Fruit fly (Drosophila melanogaster) whole organism, embryonic: ENCODE data around the gene CG43291.

Experiments
- B-H2 ChIP-seq: fragments of 200-800 bp; sonication (Bioruptor generic); optimal IDR thresholded peaks from 2 replicates; lab custom pipeline; 2018; ENCODE audit warnings: missing biosample characterization, mild to moderate bottlenecking, missing genetic modification characterization
- Bteb2 ChIP-seq: fragments of 200-800 bp; sonication (Bioruptor generic); optimal IDR thresholded peaks from 2 replicates; lab custom pipeline; 2016; ENCODE audit warnings: missing biosample characterization, missing genetic modification characterization
- CG1024 ChIP-seq: fragments of 200-800 bp; sonication (Bioruptor generic); IDR thresholded peaks from 2 replicates; pipeline ENCODE4 v1.3.6; 2022; ENCODE audit warnings: missing biosample characterization, missing genetic modification characterization
- CG10543 ChIP-seq: fragments of 200-800 bp; sonication (Bioruptor generic); optimal IDR thresholded peaks from 3 replicates; lab custom pipeline; 2017; ENCODE audit warnings: missing biosample characterization, mild to moderate bottlenecking, missing genetic modification characterization, moderate library complexity
- CG1529 ChIP-seq: fragments of 200-800 bp; sonication (Bioruptor generic); optimal IDR thresholded peaks from 3 replicates; lab custom pipeline; 2018; ENCODE audit warnings: missing biosample characterization, missing genetic modification characterization
- CG16779 ChIP-seq: fragments of 200-800 bp; sonication (Bioruptor generic); IDR thresholded peaks from 2 replicates; pipeline ENCODE4 v1.3.6; 2022; ENCODE audit warnings: missing biosample characterization, missing genetic modification characterization
- CG16815 ChIP-seq: fragments of 200-800 bp; sonication (Bioruptor generic); optimal IDR thresholded peaks from 3 replicates; lab custom pipeline; 2017; ENCODE audit warnings: missing biosample characterization, mild to moderate bottlenecking, missing genetic modification characterization
- CG18476 ChIP-seq: fragments of 200-800 bp; sonication (Bioruptor generic); optimal IDR thresholded peaks from 2 replicates; lab custom pipeline; 2016; ENCODE audit warnings: missing biosample characterization, mild to moderate bottlenecking, missing genetic modification characterization
- CG30403 ChIP-seq: fragments of 200-800 bp; sonication (Bioruptor generic); optimal IDR thresholded peaks from 3 replicates; lab custom pipeline; 2016; ENCODE audit warnings: missing biosample characterization, missing genetic modification characterization
- CG4328 ChIP-seq: fragments of 200-800 bp; sonication (Bioruptor generic); optimal IDR thresholded peaks from 3 replicates; lab custom pipeline; 2017; ENCODE audit warnings: missing biosample characterization, missing genetic modification reagents, missing genetic modification characterization
- CG4360 ChIP-seq: fragments of 200-800 bp; sonication (Bioruptor generic); IDR thresholded peaks from 2 replicates; pipeline ENCODE4 v1.3.6; 2022; ENCODE audit warnings: missing biosample characterization, missing genetic modification characterization
- CG5245 ChIP-seq: fragments of 200-800 bp; sonication (Bioruptor generic); optimal IDR thresholded peaks from 3 replicates; lab custom pipeline; 2016; ENCODE audit warnings: missing biosample characterization, missing genetic modification characterization
- CG7372 ChIP-seq: fragments of 200-800 bp; sonication (Bioruptor generic); IDR thresholded peaks from 2 replicates; pipeline ENCODE4 v1.3.6; 2022; ENCODE audit warnings: missing biosample characterization, missing genetic modification characterization
- CG8765 ChIP-seq: fragments of 200-800 bp; sonication (Bioruptor generic); IDR thresholded peaks from 2 replicates; pipeline ENCODE4 v1.3.6; 2022; ENCODE audit warnings: missing biosample characterization, missing genetic modification characterization
- CHES-1-like ChIP-seq: fragments of 200-800 bp; sonication (Bioruptor generic); optimal IDR thresholded peaks from 2 replicates; lab custom pipeline; 2016; ENCODE audit warnings: missing biosample characterization, missing genetic modification characterization
- D19A ChIP-seq: fragments of 200-800 bp; optimal IDR thresholded peaks from 3 replicates; lab custom pipeline; 2019; ENCODE audit warnings: missing biosample characterization, mild to moderate bottlenecking, missing genetic modification characterization, moderate library complexity
- Dek ChIP-seq: fragments of 200-800 bp; sonication (Bioruptor generic); optimal IDR thresholded peaks from 3 replicates; lab custom pipeline; 2019; ENCODE audit warnings: missing biosample characterization, mild to moderate bottlenecking, missing genetic modification characterization, moderate library complexity
- Dip3 ChIP-seq: fragments of 200-800 bp; sonication (Bioruptor generic); optimal IDR thresholded peaks from 3 replicates; lab custom pipeline; 2016; ENCODE audit warnings: missing biosample characterization, missing genetic modification characterization
- Doc2 ChIP-seq: fragments of 200-800 bp; sonication (Bioruptor generic); IDR thresholded peaks from 2 replicates; pipeline ENCODE4 v1.3.6; 2022; ENCODE audit warnings: missing biosample characterization, missing genetic modification characterization
- Dp ChIP-seq: fragments of 200-800 bp; sonication (Bioruptor generic); optimal IDR thresholded peaks from 2 replicates; lab custom pipeline; 2018; ENCODE audit warnings: missing biosample characterization, mild to moderate bottlenecking, missing genetic modification characterization, moderate library complexity
- GATAe ChIP-seq: fragments of 200-800 bp; sonication (Bioruptor generic); conservative IDR thresholded peaks from 2 replicates; pipeline ENCODE4 v1.3.6; 2022; ENCODE audit warnings: missing biosample characterization, missing genetic modification characterization
- Hr78 ChIP-seq, 2 experiments: fragments of 200-800 bp in 1 of 2; fragments of >200 bp in 1 of 2; sonication (Bioruptor generic) in 1 of 2; optimal IDR thresholded peaks; 2 replicates each; lab custom pipeline; 2017 to 2019; ENCODE audit warnings: missing biosample characterization in 2 of 2, missing genetic modification characterization in 2 of 2, mild to moderate bottlenecking in 1 of 2, moderate library complexity in 1 of 2
- Lim3 ChIP-seq: fragments of 200-800 bp; sonication (Bioruptor generic); IDR thresholded peaks from 2 replicates; pipeline ENCODE4 v1.3.6; 2022; ENCODE audit warnings: missing biosample characterization, missing genetic modification characterization
- Neu2 ChIP-seq: fragments of 200-800 bp; sonication (Bioruptor generic); optimal IDR thresholded peaks from 3 replicates; lab custom pipeline; 2016; ENCODE audit warnings: missing biosample characterization, missing genetic modification characterization, borderline replicate concordance
- Nf-YB ChIP-seq: fragments of 200-800 bp; sonication (Bioruptor generic); optimal IDR thresholded peaks from 3 replicates; lab custom pipeline; 2019; ENCODE audit warnings: missing biosample characterization, mild to moderate bottlenecking, missing genetic modification characterization, moderate library complexity
- ato ChIP-seq: fragments of 200-800 bp; sonication (Bioruptor generic); IDR thresholded peaks from 2 replicates; pipeline ENCODE4 v1.3.6; 2022; ENCODE audit warnings: missing biosample characterization, missing genetic modification characterization; ENCODE audit not compliant: partially characterized antibody
- az2 ChIP-seq: fragments of 200-800 bp; sonication (Bioruptor generic); optimal IDR thresholded peaks from 3 replicates; lab custom pipeline; 2016; ENCODE audit warnings: missing biosample characterization, missing genetic modification characterization
- bsh ChIP-seq, 2 experiments: fragments of 200-800 bp; sonication (Bioruptor generic); optimal IDR thresholded peaks; 2 replicates each; lab custom pipeline; 2017 to 2018; ENCODE audit warnings: mild to moderate bottlenecking in 2 of 2, missing biosample characterization in 2 of 2, missing genetic modification characterization in 2 of 2, moderate library complexity in 1 of 2
- cad ChIP-seq: fragments of >200 bp; optimal IDR thresholded peaks from 2 replicates; lab custom pipeline; 2017; ENCODE audit warnings: missing biosample characterization, missing genetic modification characterization
- corto ChIP-seq: fragments of 200-800 bp; sonication (Bioruptor generic); optimal IDR thresholded peaks from 2 replicates; lab custom pipeline; 2016; ENCODE audit warnings: missing biosample characterization, mild to moderate bottlenecking, missing genetic modification characterization, moderate library complexity
- dan ChIP-seq: fragments of 200-800 bp; sonication (Bioruptor generic); IDR thresholded peaks from 2 replicates; pipeline ENCODE4 v1.3.6; 2022; ENCODE audit warnings: missing biosample characterization, missing genetic modification characterization
- disco-r ChIP-seq: fragments of 200-800 bp; sonication (Bioruptor generic); optimal IDR thresholded peaks from 2 replicates; lab custom pipeline; 2016; ENCODE audit warnings: missing biosample characterization, missing genetic modification characterization
- emc ChIP-seq: fragments of 200-800 bp; sonication (Bioruptor generic); optimal IDR thresholded peaks from 2 replicates; lab custom pipeline; 2016; ENCODE audit warnings: missing biosample characterization, missing genetic modification characterization
- ems ChIP-seq: fragments of 200-800 bp; sonication (Bioruptor generic); optimal IDR thresholded peaks from 3 replicates; lab custom pipeline; 2016; ENCODE audit warnings: missing biosample characterization, missing genetic modification characterization
- h ChIP-seq: fragments of >200 bp; optimal IDR thresholded peaks from 2 replicates; lab custom pipeline; 2017
- hth ChIP-seq: fragments of >200 bp; optimal IDR thresholded peaks from 2 replicates; lab custom pipeline; 2017; ENCODE audit warnings: inconsistent platforms
- insv ChIP-seq, 2 experiments: fragments of 200-800 bp; sonication (Bioruptor generic); optimal IDR thresholded peaks; 3 replicates each; lab custom pipeline; 2016 to 2018; ENCODE audit warnings: missing biosample characterization in 2 of 2, missing genetic modification characterization in 2 of 2
- klu ChIP-seq: fragments of 200-800 bp; sonication (Bioruptor generic); IDR thresholded peaks from 2 replicates; pipeline ENCODE4 v1.3.6; 2022; ENCODE audit warnings: missing biosample characterization, missing genetic modification characterization
- lbe ChIP-seq: fragments of 200-800 bp; sonication (Bioruptor generic); optimal IDR thresholded peaks from 2 replicates; lab custom pipeline; 2016; ENCODE audit warnings: missing biosample characterization, mild to moderate bottlenecking, missing genetic modification characterization
- lmd ChIP-seq: fragments of 200-800 bp; sonication (Bioruptor generic); IDR thresholded peaks from 2 replicates; pipeline ENCODE4 v1.3.6; 2022; ENCODE audit warnings: missing biosample characterization, missing genetic modification characterization
- nerfin-1 ChIP-seq: fragments of 200-800 bp; sonication (Bioruptor generic); optimal IDR thresholded peaks from 3 replicates; lab custom pipeline; 2019; ENCODE audit warnings: missing biosample characterization, mild to moderate bottlenecking, missing genetic modification characterization, moderate library complexity
- peb ChIP-seq: fragments of 200-800 bp; sonication (Bioruptor generic); IDR thresholded peaks from 2 replicates; pipeline ENCODE4 v1.3.6; 2022; ENCODE audit warnings: missing biosample characterization, missing genetic modification characterization
- phol ChIP-seq: fragments of 200-800 bp; sonication (Bioruptor generic); optimal IDR thresholded peaks from 3 replicates; lab custom pipeline; 2018; ENCODE audit warnings: missing biosample characterization, mild to moderate bottlenecking, missing genetic modification characterization, moderate library complexity
- pnt ChIP-seq: fragments of 200-800 bp; sonication (Bioruptor generic); optimal IDR thresholded peaks from 3 replicates; lab custom pipeline; 2016; ENCODE audit warnings: missing biosample characterization, missing genetic modification characterization
- psq ChIP-seq: fragments of 200-800 bp; sonication (Bioruptor generic); optimal IDR thresholded peaks from 2 replicates; lab custom pipeline; 2017; ENCODE audit warnings: missing biosample characterization, missing genetic modification characterization
- sisA ChIP-seq: fragments of 200-800 bp; sonication (Bioruptor generic); IDR thresholded peaks from 2 replicates; pipeline ENCODE4 v1.3.6; 2022; ENCODE audit warnings: missing biosample characterization, missing genetic modification characterization
- stwl ChIP-seq: fragments of 200-800 bp; sonication (Bioruptor generic); optimal IDR thresholded peaks from 3 replicates; lab custom pipeline; 2018; ENCODE audit warnings: missing biosample characterization, mild to moderate bottlenecking, missing genetic modification characterization, moderate library complexity
- ttk ChIP-seq: fragments of 200-800 bp; sonication (Bioruptor generic); IDR thresholded peaks from 2 replicates; pipeline ENCODE4 v2.1.2; 2022; ENCODE audit warnings: missing biosample characterization, missing genetic modification characterization
- wek ChIP-seq: fragments of 200-800 bp; sonication (Bioruptor generic); optimal IDR thresholded peaks from 3 replicates; lab custom pipeline; 2018; ENCODE audit warnings: missing biosample characterization, mild to moderate bottlenecking, missing genetic modification characterization, moderate library complexity
- z ChIP-seq: fragments of 200-800 bp; sonication (Bioruptor generic); IDR thresholded peaks from 3 replicates; pipeline ENCODE4 v1.3.6; 2022; ENCODE audit warnings: missing biosample characterization, missing genetic modification characterization
- zfh1 ChIP-seq: fragments of 200-800 bp; sonication (Bioruptor generic); IDR thresholded peaks from 3 replicates; pipeline ENCODE4 v1.3.6; 2022; ENCODE audit warnings: missing biosample characterization, missing genetic modification characterization

The CG43291 gene

dm6 chr3R:14278523-14279303, 34.2 kb upstream of the CG43291 start (continued):
- TF ChIP-seq lmd (GFP tag; lab: Robert Waterston, UW), result no peak
- no peak for TF ChIP-seq az2 (GFP tag; lab: Kevin White, UChicago)
- peak; percentile 66 for TF ChIP-seq Neu2 (GFP tag; lab: Kevin White, UChicago)
- no peak for TF ChIP-seq klu
- TF ChIP-seq dan (GFP tag; lab: Robert Waterston, UW), result no peak
- peak; percentile 15 for TF ChIP-seq ems (GFP tag; lab: Kevin White, UChicago)
- no peak for TF ChIP-seq ato (GFP tag; lab: Robert Waterston, UW)
- TF ChIP-seq CG7372, result no peak
- no peak for TF ChIP-seq CG4328 (GFP tag; lab: Kevin White, UChicago)
- no peak for TF ChIP-seq CG1024 (GFP tag; lab: Robert Waterston, UW)
- no peak for TF ChIP-seq psq
- no peak for TF ChIP-seq pnt (GFP tag; lab: Kevin White, UChicago)
- TF ChIP-seq Doc2 (GFP tag; lab: Robert Waterston, UW), result no peak
- no peak for TF ChIP-seq CHES-1-like
- TF ChIP-seq D19A (tag; lab: Kevin White, UChicago), result no peak
- TF ChIP-seq Dek (tag; lab: Kevin White, UChicago), result no peak
- peak; percentile 15 for TF ChIP-seq phol
- no peak for TF ChIP-seq ttk
- TF ChIP-seq CG5245 (GFP tag; lab: Kevin White, UChicago), result no peak
- no peak for TF ChIP-seq insv (GFP tag; optimal IDR thresholded peaks at IDR 0.05; lab: Kevin White, UChicago)
- no peak for TF ChIP-seq h (lab: Kevin White, UChicago)
- no peak for TF ChIP-seq CG16779 (GFP tag; lab: Robert Waterston, UW)
- no peak for TF ChIP-seq disco-r
- TF ChIP-seq stwl (tag; lab: Kevin White, UChicago), result no peak
- no peak for TF ChIP-seq wek (GFP tag; lab: Kevin White, UChicago)
- peak; percentile 40; the same call in 1 of the 2 replicates for TF ChIP-seq sisA
- no peak for TF ChIP-seq B-H2
- TF ChIP-seq Dip3 (GFP tag; lab: Kevin White, UChicago), result no peak
- peak; percentile 83 for TF ChIP-seq cad (GFP tag; lab: Kevin White, UChicago)
- TF ChIP-seq z (GFP tag; lab: Robert Waterston, UW), result peak; percentile 79; the same call in 2 of the 3 replicates
- no peak for TF ChIP-seq Dp
- no peak for TF ChIP-seq GATAe (GFP tag; lab: Robert Waterston, UW)
- TF ChIP-seq zfh1 (GFP tag; lab: Robert Waterston, UW), result no peak
- no peak for TF ChIP-seq Nf-YB (GFP tag; lab: Kevin White, UChicago)
- TF ChIP-seq CG16815, result no peak
- TF ChIP-seq emc (GFP tag; lab: Kevin White, UChicago), result no peak
- TF ChIP-seq bsh (GFP tag; optimal IDR thresholded peaks at IDR 0.05; lab: Kevin White, UChicago), result peak in 1 of 2 experiments; percentile 70
- TF ChIP-seq CG18476 (GFP tag; lab: Kevin White, UChicago), result no peak
- TF ChIP-seq hth (lab: Kevin White, UChicago), result no peak
- TF ChIP-seq peb (GFP tag; lab: Robert Waterston, UW), result no peak
- no peak for TF ChIP-seq CG1529 (GFP tag; lab: Kevin White, UChicago)
- TF ChIP-seq nerfin-1 (tag; lab: Kevin White, UChicago), result peak; percentile 33
- no peak for TF ChIP-seq Lim3 (GFP tag; lab: Robert Waterston, UW)
- TF ChIP-seq Hr78 (GFP tag; optimal IDR thresholded peaks at IDR 0.05; lab: Kevin White, UChicago), result no peak
- TF ChIP-seq CG8765, result no peak
- no peak for TF ChIP-seq CG10543 (GFP tag; lab: Kevin White, UChicago)
- peak; percentile 59 for TF ChIP-seq lbe (GFP tag; lab: Kevin White, UChicago)
- TF ChIP-seq CG30403 (GFP tag; lab: Kevin White, UChicago), result no peak
- peak; percentile 98 for TF ChIP-seq CG4360
- no peak for TF ChIP-seq Bteb2
- TF ChIP-seq corto (GFP tag; lab: Kevin White, UChicago), result peak; percentile 8
